Worm (Caenorhabditis elegans): ENCODE data around the gene cyld-1.

DNA sequence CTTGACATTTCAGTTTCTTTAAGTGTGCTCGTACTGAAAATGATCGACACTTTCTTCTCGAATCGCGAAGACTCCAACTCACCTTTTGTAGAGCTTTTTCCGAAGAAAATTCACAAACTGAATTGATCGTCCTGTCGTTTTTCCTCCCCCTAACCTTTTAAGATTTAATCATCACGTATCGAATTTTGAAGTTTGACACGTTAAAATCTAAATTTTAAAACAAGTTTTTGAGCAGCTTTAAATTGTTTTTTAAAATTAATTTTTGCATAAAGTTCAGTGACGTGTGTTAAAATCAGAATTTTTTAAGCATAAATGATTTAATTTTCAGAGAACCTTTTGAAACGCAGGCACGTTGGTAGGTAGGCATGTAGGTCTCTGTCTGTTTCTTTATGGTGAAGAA, 19.1 kb downstream of the cyld-1 start, which contains the start of gene alg-4:
- no peak for TF ChIP-seq mdl-1 (tag; optimal IDR thresholded peaks at IDR 0.05)
- TF ChIP-seq ztf-11 (tag; optimal IDR thresholded peaks at IDR 0.05): no peak
- no peak for TF ChIP-seq lin-35 (GFP tag; optimal IDR thresholded peaks at IDR 0.05)
- no peak for TF ChIP-seq sox-4 (tag; optimal IDR thresholded peaks at IDR 0.05)
